Worm (Caenorhabditis elegans) whole organism, L4/young adult: ENCODE data around the gene F52E10.4.

Experiments
- W03F9.2 ChIP-seq: fragments of 150-350 bp; optimal IDR thresholded peaks from 2 replicates; lab custom pipeline; 2014; ENCODE audit warnings: missing biosample characterization, missing genetic modification characterization
- him-1 ChIP-seq: sonication (generic microtip); optimal IDR thresholded peaks from 2 replicates; lab custom pipeline; 2016; ENCODE audit warnings: missing genotype, missing genetic modification reagents, missing genetic modification characterization, missing compliant biosample characterization

DNA sequence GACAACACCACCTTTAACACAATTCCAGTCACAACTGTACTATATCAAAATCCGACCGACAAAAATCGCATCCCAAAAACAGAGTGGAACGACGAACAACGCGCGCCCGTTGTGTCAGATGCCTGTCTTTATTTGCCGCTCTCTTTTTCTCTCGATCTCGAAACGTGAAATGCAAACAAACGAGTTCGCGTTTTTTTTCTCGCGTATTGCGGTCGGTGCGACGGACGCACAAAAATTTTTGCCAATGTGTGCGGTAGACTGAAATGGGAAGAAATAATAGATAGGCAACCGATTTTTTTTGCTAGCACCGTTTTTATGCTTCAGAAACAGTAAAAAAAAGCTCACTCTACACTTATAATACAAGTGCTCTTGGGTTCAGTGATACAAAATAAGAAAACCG lies 4.3 kb upstream of the F52E10.4 start:
- TF ChIP-seq him-1 (tag; lab: Kevin White, UChicago) = no peak
- no peak for TF ChIP-seq W03F9.2 (tag; lab: Kevin White, UChicago)
